Worm (Caenorhabditis elegans): Measurements from ENCODE around the gene F09B12.5.

ce11 chrX:15035748-15036147 lies 48.7 kb upstream of the F09B12.5 start:
- TF ChIP-seq him-1 (tag; optimal IDR thresholded peaks at IDR 0.05) (no peak), dao-5 (tag; optimal IDR thresholded peaks at IDR 0.05) (no peak), W03F9.2 (tag; optimal IDR thresholded peaks at IDR 0.05) (no peak)
